Worm (Caenorhabditis elegans) whole organism, young adult: ENCODE results near the gene rap-2.

Experiments used
- B0019.2 ChIP-seq: fragments of 200-800 bp; sonication (Bioruptor generic); conservative IDR thresholded peaks from 2 replicates; pipeline ENCODE4 v1.3.6; 2022; ENCODE audit warnings: missing genetic modification reagents, missing genetic modification characterization, missing compliant biosample characterization
- B0336.3 ChIP-seq: fragments of 200-800 bp; sonication (Bioruptor generic); IDR thresholded peaks from 2 replicates; pipeline ENCODE4 v1.3.6; 2022; ENCODE audit warnings: missing genetic modification characterization, missing compliant biosample characterization
- D2030.7 ChIP-seq: fragments of 200-800 bp; sonication (Bioruptor generic); IDR thresholded peaks from 2 replicates; pipeline ENCODE4 v1.3.6; 2022; ENCODE audit warnings: missing genetic modification reagents, missing genetic modification characterization, missing compliant biosample characterization
- F10E7.11 ChIP-seq: sonication (generic microtip); optimal IDR thresholded peaks from 2 replicates; lab custom pipeline; 2017; ENCODE audit warnings: mild to moderate bottlenecking, missing genetic modification characterization, moderate library complexity, missing compliant biosample characterization
- F23B12.7 ChIP-seq: sonication (generic microtip); optimal IDR thresholded peaks from 2 replicates; lab custom pipeline; 2017; ENCODE audit warnings: missing genetic modification characterization, mild to moderate bottlenecking, missing compliant biosample characterization, antibody characterized with exemption, moderate library complexity; ENCODE audit not compliant: insufficient read depth
- F52B5.7 ChIP-seq: sonication (generic microtip); optimal IDR thresholded peaks from 2 replicates; lab custom pipeline; 2016; ENCODE audit warnings: mild to moderate bottlenecking, missing genetic modification characterization, missing compliant biosample characterization
- F57C9.4 ChIP-seq: sonication (generic microtip); optimal IDR thresholded peaks from 2 replicates; lab custom pipeline; 2017; ENCODE audit warnings: mild to moderate bottlenecking, missing genetic modification characterization, missing compliant biosample characterization
- T07F8.4 ChIP-seq: sonication (generic microtip); optimal IDR thresholded peaks from 2 replicates; lab custom pipeline; 2016; ENCODE audit warnings: mild to moderate bottlenecking, missing genetic modification characterization, moderate library complexity, missing compliant biosample characterization
- Y53G8AR.9 ChIP-seq: fragments of 200-800 bp; sonication (Bioruptor generic); conservative IDR thresholded peaks from 2 replicates; pipeline ENCODE4 v1.3.6; 2022; ENCODE audit warnings: missing genetic modification reagents, missing genetic modification characterization, missing compliant biosample characterization
- Y95B8A.8 ChIP-seq: fragments of 200-800 bp; sonication (Bioruptor generic); IDR thresholded peaks from 2 replicates; pipeline ENCODE4 v1.3.6; 2022; ENCODE audit warnings: missing genetic modification reagents, missing genetic modification characterization, missing compliant biosample characterization
- ZK185.1 ChIP-seq: sonication (generic microtip); optimal IDR thresholded peaks from 2 replicates; lab custom pipeline; 2016; ENCODE audit warnings: mild to moderate bottlenecking, missing genetic modification characterization, missing compliant biosample characterization; ENCODE audit not compliant: poor library complexity, severe bottlenecking
- akir-1 ChIP-seq: fragments of 200-800 bp; sonication (Bioruptor generic); optimal IDR thresholded peaks from 2 replicates; lab custom pipeline; 2018; ENCODE audit warnings: mild to moderate bottlenecking, missing genetic modification characterization, moderate library complexity, missing compliant biosample characterization
- ama-1 ChIP-seq, 3 experiments: fragments of 150-350 bp in 1 of 3; sonication (generic microtip) in 2 of 3; optimal IDR thresholded peaks; 2 replicates each; lab custom pipeline; 2014 to 2018; ENCODE audit warnings: missing biosample characterization in 2 of 3, missing genetic modification characterization in 2 of 3, missing genetic modification reagents in 2 of 3
- atf-7 ChIP-seq: sonication (generic microtip); optimal IDR thresholded peaks from 2 replicates; lab custom pipeline; 2017; ENCODE audit warnings: mild to moderate bottlenecking, missing genetic modification characterization, missing compliant biosample characterization
- athp-1 ChIP-seq: sonication (generic microtip); optimal IDR thresholded peaks from 2 replicates; lab custom pipeline; 2017; ENCODE audit warnings: mild to moderate bottlenecking, missing genetic modification characterization, missing compliant biosample characterization
- attf-5 ChIP-seq: fragments of 200-800 bp; sonication (Bioruptor generic); optimal IDR thresholded peaks from 2 replicates; lab custom pipeline; 2018; ENCODE audit warnings: mild to moderate bottlenecking, missing genetic modification characterization, missing compliant biosample characterization
- cebp-1 ChIP-seq, 2 experiments: fragments of 200-800 bp in 1 of 2; sonication (Bioruptor generic) in 1 of 2; sonication (generic microtip) in 1 of 2; IDR thresholded peaks in 1 of 2; optimal IDR thresholded peaks in 1 of 2; 2 replicates each; pipeline versions ENCODE4 v1.3.6 to Lab custom; 2017 to 2022; ENCODE audit warnings: missing compliant biosample characterization in 2 of 2, missing genetic modification characterization in 2 of 2, mild to moderate bottlenecking in 1 of 2, missing genetic modification reagents in 1 of 2, moderate library complexity in 1 of 2
- cebp-2 ChIP-seq: fragments of 200-800 bp; sonication (Bioruptor generic); IDR thresholded peaks from 2 replicates; pipeline ENCODE4 v1.3.6; 2022; ENCODE audit warnings: missing genetic modification characterization, missing compliant biosample characterization
- ceh-79 ChIP-seq: sonication (generic microtip); optimal IDR thresholded peaks from 2 replicates; lab custom pipeline; 2017; ENCODE audit warnings: mild to moderate bottlenecking, missing genetic modification characterization, missing compliant biosample characterization
- chd-7 ChIP-seq: sonication (generic microtip); optimal IDR thresholded peaks from 2 replicates; lab custom pipeline; 2016; ENCODE audit warnings: mild to moderate bottlenecking, missing genetic modification characterization, moderate library complexity, missing compliant biosample characterization
- dox-1 ChIP-seq: fragments of 200-800 bp; sonication (Bioruptor generic); IDR thresholded peaks from 2 replicates; pipeline ENCODE4 v1.3.6; 2022; ENCODE audit warnings: missing genetic modification reagents, missing genetic modification characterization, missing compliant biosample characterization
- ekl-4 ChIP-seq: fragments of 200-800 bp; sonication (Bioruptor generic); IDR thresholded peaks from 2 replicates; pipeline ENCODE4 v1.3.6; 2022; ENCODE audit warnings: missing genetic modification reagents, missing genetic modification characterization, missing compliant biosample characterization
- ets-4 ChIP-seq: fragments of 200-800 bp; sonication (Bioruptor generic); optimal IDR thresholded peaks from 2 replicates; lab custom pipeline; 2018; ENCODE audit warnings: mild to moderate bottlenecking, missing genetic modification characterization, missing compliant biosample characterization
- hmg-1.2 ChIP-seq: fragments of 200-800 bp; sonication (Bioruptor generic); IDR thresholded peaks from 2 replicates; pipeline ENCODE4 v1.3.6; 2022; ENCODE audit warnings: missing genetic modification reagents, missing genetic modification characterization, missing compliant biosample characterization
- hsf-1 ChIP-seq: fragments of 200-800 bp; sonication (Bioruptor generic); IDR thresholded peaks from 2 replicates; pipeline ENCODE4 v1.3.6; 2022; ENCODE audit warnings: missing genetic modification reagents, missing genetic modification characterization, missing compliant biosample characterization
- let-607 ChIP-seq, 2 experiments: fragments of 200-800 bp in 1 of 2; sonication (Bioruptor generic) in 1 of 2; sonication (generic microtip) in 1 of 2; optimal IDR thresholded peaks; 2 replicates each; lab custom pipeline; 2016 to 2018; ENCODE audit warnings: mild to moderate bottlenecking in 2 of 2, missing compliant biosample characterization in 2 of 2, missing genetic modification characterization in 2 of 2, moderate library complexity in 2 of 2, missing genotype in 1 of 2
- lin-54 ChIP-seq: fragments of 200-800 bp; sonication (Bioruptor generic); optimal IDR thresholded peaks from 2 replicates; lab custom pipeline; 2018; ENCODE audit warnings: mild to moderate bottlenecking, missing genetic modification characterization, missing compliant biosample characterization
- lsl-1 ChIP-seq: fragments of 200-800 bp; sonication (Bioruptor generic); optimal IDR thresholded peaks from 2 replicates; lab custom pipeline; 2018; ENCODE audit warnings: mild to moderate bottlenecking, missing genetic modification characterization, moderate library complexity, missing compliant biosample characterization
- madf-3 ChIP-seq: fragments of 200-800 bp; sonication (Bioruptor generic); IDR thresholded peaks from 2 replicates; pipeline ENCODE4 v1.3.6; 2022; ENCODE audit warnings: missing genetic modification reagents, missing genetic modification characterization, missing compliant biosample characterization
- madf-6 ChIP-seq: fragments of 200-800 bp; sonication (Bioruptor generic); IDR thresholded peaks from 2 replicates; pipeline ENCODE4 v1.3.6; 2022; ENCODE audit warnings: missing genetic modification reagents, missing genetic modification characterization, missing compliant biosample characterization
- mcd-1 ChIP-seq: fragments of 200-800 bp; sonication (Bioruptor generic); IDR thresholded peaks from 2 replicates; pipeline ENCODE4 v1.3.6; 2022; ENCODE audit warnings: missing genetic modification reagents, missing genetic modification characterization, missing compliant biosample characterization
- nfya-1 ChIP-seq: sonication (generic microtip); optimal IDR thresholded peaks from 2 replicates; lab custom pipeline; 2017; ENCODE audit warnings: antibody characterized with exemption, missing compliant biosample characterization, missing genetic modification characterization, borderline replicate concordance; ENCODE audit not compliant: insufficient read depth
- nfyb-1 ChIP-seq: fragments of 200-800 bp; sonication (Bioruptor generic); IDR thresholded peaks from 2 replicates; pipeline ENCODE4 v1.3.6; 2022; ENCODE audit warnings: missing genetic modification reagents, missing genetic modification characterization, missing compliant biosample characterization
- nhr-27 ChIP-seq: fragments of 200-800 bp; sonication (Bioruptor generic); optimal IDR thresholded peaks from 2 replicates; lab custom pipeline; 2018; ENCODE audit warnings: mild to moderate bottlenecking, missing genetic modification characterization, moderate library complexity, missing compliant biosample characterization
- nhr-90 ChIP-seq: sonication (generic microtip); optimal IDR thresholded peaks from 2 replicates; lab custom pipeline; 2016; ENCODE audit warnings: missing genotype, mild to moderate bottlenecking, missing genetic modification characterization, missing compliant biosample characterization
- repo-1 ChIP-seq: sonication (generic microtip); optimal IDR thresholded peaks from 2 replicates; lab custom pipeline; 2017; ENCODE audit warnings: mild to moderate bottlenecking, missing genetic modification characterization, missing compliant biosample characterization
- snpc-4 ChIP-seq, 5 experiments: fragments of 150-350 bp in 1 of 5; sonication (generic microtip) in 4 of 5; optimal IDR thresholded peaks; 2 replicates each; lab custom pipeline; 2014 to 2018; ENCODE audit warnings: missing genetic modification characterization in 5 of 5, missing biosample characterization in 3 of 5, antibody characterized with exemption in 2 of 5, mild to moderate bottlenecking in 2 of 5, missing compliant biosample characterization in 2 of 5, missing genotype in 2 of 5, moderate library complexity in 2 of 5, missing genetic modification reagents in 1 of 5
- tbp1 ChIP-seq: fragments of 200-800 bp; sonication (Bioruptor generic); optimal IDR thresholded peaks from 2 replicates; lab custom pipeline; 2018; ENCODE audit warnings: mild to moderate bottlenecking, missing genetic modification characterization, missing compliant biosample characterization
- tlf-1 ChIP-seq: fragments of 200-800 bp; sonication (Bioruptor generic); optimal IDR thresholded peaks from 2 replicates; lab custom pipeline; 2018; ENCODE audit warnings: mild to moderate bottlenecking, missing genetic modification characterization, missing compliant biosample characterization
- zim-3 ChIP-seq: sonication (generic microtip); optimal IDR thresholded peaks from 2 replicates; lab custom pipeline; 2017; ENCODE audit warnings: mild to moderate bottlenecking, missing genetic modification characterization, moderate library complexity, missing compliant biosample characterization
- ztf-22 ChIP-seq: fragments of 200-800 bp; sonication (Bioruptor generic); optimal IDR thresholded peaks from 2 replicates; lab custom pipeline; 2018; ENCODE audit warnings: mild to moderate bottlenecking, missing genetic modification characterization, moderate library complexity, missing compliant biosample characterization
- ztf-26 ChIP-seq: sonication (generic microtip); optimal IDR thresholded peaks from 2 replicates; lab custom pipeline; 2017; ENCODE audit warnings: missing genetic modification characterization, missing compliant biosample characterization
- ztf-28 ChIP-seq: fragments of 200-800 bp; sonication (Bioruptor generic); IDR thresholded peaks from 2 replicates; pipeline ENCODE4 v1.3.6; 2022; ENCODE audit warnings: missing genetic modification reagents, missing genetic modification characterization, missing compliant biosample characterization

rap-2 gene

ce11 chrV:15085335-15085800 is 21.5 kb upstream of the rap-2 start, which contains the start of the genes ahsa-1 and C01G10.7 (continued):
- TF ChIP-seq ztf-28 (GFP tag; lab: Robert Waterston, UW): peak; percentile 93
- TF ChIP-seq akir-1 (GFP tag; lab: Kevin White, UChicago): peak; percentile 31
- TF ChIP-seq dox-1: peak; percentile 93

- TF ChIP-seq ztf-22 (GFP tag; lab: Kevin White, UChicago) (peak; percentile 5), ceh-79 (tag; lab: Kevin White, UChicago) (no peak), cebp-2 (GFP tag; lab: Robert Waterston, UW) (0 out of 2 replicates have a peak, but pooled peaks have one; percentile 35), tlf-1 (peak; percentile 55), lsl-1 (GFP tag; lab: Kevin White, UChicago) (peak; percentile 30), atf-7 (peak; percentile 18), ztf-28 (GFP tag; lab: Robert Waterston, UW) (no peak), madf-6 (GFP tag; lab: Robert Waterston, UW) (peak; percentile 64), F57C9.4 (peak; percentile 4), Y95B8A.8 (GFP tag; lab: Robert Waterston, UW) (0 out of 2 replicates have a peak, but pooled peaks have one; percentile 40), tbp1 (peak; percentile 53), B0019.2 (GFP tag; lab: Robert Waterston, UW) (no peak), akir-1 (GFP tag; lab: Kevin White, UChicago) (no peak), hmg-1.2 (GFP tag; lab: Robert Waterston, UW) (peak; percentile 40), F23B12.7 (no peak), Y53G8AR.9 (GFP tag; lab: Robert Waterston, UW) (peak; percentile 55), T07F8.4 (tag; lab: Kevin White, UChicago) (peak; percentile 34), ZK185.1 (tag; lab: Kevin White, UChicago) (peak; percentile 30), athp-1 (tag; lab: Kevin White, UChicago) (peak; percentile 82), lin-54 (peak; percentile 27), ekl-4 (GFP tag; lab: Robert Waterston, UW) (peak; percentile 58), F52B5.7 (tag; lab: Kevin White, UChicago) (no peak), ztf-26 (peak; percentile 9), repo-1 (tag; lab: Kevin White, UChicago) (peak; percentile 71), chd-7 (tag; lab: Kevin White, UChicago) (peak; percentile 57), hsf-1 (GFP tag; lab: Robert Waterston, UW) (peak; percentile 75), mcd-1 (GFP tag; lab: Robert Waterston, UW) (peak; percentile 51; the same call in 1 of the 2 replicates), nhr-27 (no peak), ets-4 (GFP tag; lab: Kevin White, UChicago) (no peak), cebp-1 (GFP tag; IDR thresholded peaks at IDR 0.05; lab: Robert Waterston, UW) (no peak), cebp-1 (tag; optimal IDR thresholded peaks at IDR 0.05; lab: Kevin White, UChicago) (peak; percentile 65), snpc-4 (GFP tag; optimal IDR thresholded peaks at IDR 0.05; lab: Kevin White, UChicago) (no peak), snpc-4 (tag; optimal IDR thresholded peaks at IDR 0.05; lab: Kevin White, UChicago) (peak in 1 of 4 experiments; percentile 28), ama-1 (optimal IDR thresholded peaks at IDR 0.05; lab: Kevin White, UChicago) (peak; percentile 68), ama-1 (GFP tag; optimal IDR thresholded peaks at IDR 0.05; lab: Kevin White, UChicago) (peak in 1 of 2 experiments; percentile 80), madf-3 (GFP tag; lab: Robert Waterston, UW) (peak; percentile 58; the same call in 1 of the 2 replicates), B0336.3 (peak; percentile 82), nhr-90 (tag; lab: Kevin White, UChicago) (peak; percentile 6), F10E7.11 (tag; lab: Kevin White, UChicago) (peak; percentile 22), attf-5 (peak; percentile 14), nfyb-1 (GFP tag; lab: Robert Waterston, UW) (0 out of 2 replicates have a peak, but pooled peaks have one; percentile 27), let-607 (tag; optimal IDR thresholded peaks at IDR 0.05; lab: Kevin White, UChicago) (no peak), zim-3 (peak; percentile 33), D2030.7 (GFP tag; lab: Robert Waterston, UW) (peak; percentile 45), nfya-1 (tag; lab: Kevin White, UChicago) (no peak)
Observed at ce11 chrV:15083659-15084058, 19.8 kb upstream of the rap-2 start.
